Worm (Caenorhabditis elegans): Measurements from ENCODE around the gene gst-36.

Gene gst-36

DNA sequence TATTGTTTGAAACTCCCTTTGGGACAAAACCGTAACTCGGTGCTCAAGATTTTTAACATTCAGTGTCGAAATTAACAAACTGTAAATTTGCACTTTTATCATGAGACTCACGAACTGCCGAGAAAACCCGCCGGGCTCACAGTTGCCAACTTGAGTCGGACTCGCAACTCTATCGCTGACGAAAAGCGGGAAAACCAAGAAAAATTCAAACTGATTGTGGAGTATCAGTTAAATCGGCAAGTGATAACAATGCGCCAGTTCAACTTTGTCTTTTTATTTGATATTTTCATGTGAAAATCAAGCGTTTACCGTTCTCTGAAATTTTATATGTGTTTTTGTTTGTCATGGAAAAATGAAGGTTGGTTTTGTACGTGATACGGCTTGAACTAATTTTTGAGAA is 19.8 kb upstream of the gst-36 start:
- TF ChIP-seq ceh-31 (tag; optimal IDR thresholded peaks at IDR 0.05), result no peak
- no peak for TF ChIP-seq hlh-13 (GFP tag; optimal IDR thresholded peaks at IDR 0.05)
- no peak for TF ChIP-seq sox-4 (tag; optimal IDR thresholded peaks at IDR 0.05)
- no peak for TF ChIP-seq T23F11.4 (GFP tag; optimal IDR thresholded peaks at IDR 0.05)
- no peak for TF ChIP-seq C38D4.7 (GFP tag; optimal IDR thresholded peaks at IDR 0.05)
- TF ChIP-seq ceh-18 (tag; optimal IDR thresholded peaks at IDR 0.05), result no peak
- no peak for TF ChIP-seq pat-9 (tag; optimal IDR thresholded peaks at IDR 0.05)
- TF ChIP-seq ceh-19 (GFP tag; optimal IDR thresholded peaks at IDR 0.05), result no peak
- no peak for TF ChIP-seq tbx-2 (tag; optimal IDR thresholded peaks at IDR 0.05)
- TF ChIP-seq hlh-30 (tag; optimal IDR thresholded peaks at IDR 0.05; ENCODE audit: insufficient read depth), result no peak
- no peak for TF ChIP-seq hlh-8 (tag; optimal IDR thresholded peaks at IDR 0.05)
- no peak for TF ChIP-seq lim-6 (tag; optimal IDR thresholded peaks at IDR 0.05)
- TF ChIP-seq zip-5 (tag; optimal IDR thresholded peaks at IDR 0.05), result no peak
- TF ChIP-seq pha-2 (tag; optimal IDR thresholded peaks at IDR 0.05), result no peak
- TF ChIP-seq dmd-4 (tag; optimal IDR thresholded peaks at IDR 0.05; ENCODE audit: borderline replicate concordance), result no peak
- TF ChIP-seq ceh-30 (tag; optimal IDR thresholded peaks at IDR 0.05), result no peak
- TF ChIP-seq nhr-11 (tag; optimal IDR thresholded peaks at IDR 0.05), result no peak

DNA sequence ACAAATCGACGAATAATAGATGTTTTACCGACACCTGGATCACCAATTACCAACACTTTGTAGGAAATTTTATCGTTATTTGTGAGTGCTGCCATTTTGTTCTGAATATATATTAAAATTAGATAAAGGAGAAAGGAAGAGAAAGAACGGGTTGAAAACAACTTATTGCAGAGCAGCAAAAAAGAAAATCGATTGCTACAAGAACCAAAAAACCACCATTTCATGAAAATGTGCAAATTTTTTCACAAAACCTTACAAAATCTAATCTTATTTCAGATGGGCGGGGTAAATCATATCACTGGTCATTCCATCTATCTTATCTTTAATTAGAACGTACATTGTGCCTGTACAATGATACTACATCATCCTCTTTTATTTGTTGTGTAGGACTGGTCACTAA is 19.4 kb upstream of the gst-36 start, which contains the start of gene glo-1:
glo-1 (minus strand) TSS at position 101 of the 400 bp plus-strand sequence.
- no peak for TF ChIP-seq ceh-22 (tag; optimal IDR thresholded peaks at IDR 0.05)
- no peak for TF ChIP-seq ahr-1 (tag; optimal IDR thresholded peaks at IDR 0.05)
- TF ChIP-seq che-1 (tag; optimal IDR thresholded peaks at IDR 0.05), result no peak
- TF ChIP-seq ceh-30 (tag; optimal IDR thresholded peaks at IDR 0.05), result no peak
- no peak for TF ChIP-seq pros-1 (tag; optimal IDR thresholded peaks at IDR 0.05)
- no peak for TF ChIP-seq rnt-1 (tag; optimal IDR thresholded peaks at IDR 0.05)
- no peak for TF ChIP-seq C08G9.2 (tag; optimal IDR thresholded peaks at IDR 0.05)

DNA sequence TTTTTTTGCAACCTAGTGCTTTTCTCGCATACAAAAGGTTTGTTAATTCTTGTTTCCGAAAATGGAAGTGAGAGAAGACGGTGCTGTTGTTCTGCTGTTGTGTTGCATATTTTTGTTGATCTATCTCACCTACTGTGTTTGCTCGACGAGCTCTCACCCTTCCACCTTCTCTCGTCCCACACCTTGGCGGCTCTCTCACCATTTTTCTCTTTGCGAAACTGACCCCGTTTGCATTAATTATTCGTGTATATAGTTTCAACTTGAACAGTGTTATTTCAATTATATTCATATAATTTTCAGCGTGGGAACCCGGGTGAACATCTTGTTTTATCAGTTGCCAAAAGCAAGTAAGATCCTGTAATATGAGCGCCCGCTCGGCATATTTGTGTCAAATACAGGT is 14.4 kb upstream of the gst-36 start, which contains the start of gene R07B1.9:
R07B1.9 (plus strand) TSS at position 301 of the 400 bp plus-strand sequence.
- TF ChIP-seq sdc-2 (tag; optimal IDR thresholded peaks at IDR 0.05) (no peak), nhr-232 (tag; optimal IDR thresholded peaks at IDR 0.05) (no peak), unc-55 (GFP tag; optimal IDR thresholded peaks at IDR 0.05) (no peak), unc-86 (tag; optimal IDR thresholded peaks at IDR 0.05) (no peak), T23F11.4 (GFP tag; optimal IDR thresholded peaks at IDR 0.05) (no peak), odd-2 (tag; optimal IDR thresholded peaks at IDR 0.05) (no peak), unc-42 (tag; optimal IDR thresholded peaks at IDR 0.05) (no peak), ceh-22 (tag; optimal IDR thresholded peaks at IDR 0.05) (no peak), ceh-14 (tag; optimal IDR thresholded peaks at IDR 0.05) (no peak), dve-1 (tag; optimal IDR thresholded peaks at IDR 0.05) (no peak), F13H6.1 (tag; optimal IDR thresholded peaks at IDR 0.05) (no peak), ceh-2 (tag; optimal IDR thresholded peaks at IDR 0.05) (no peak), pha-2 (tag; optimal IDR thresholded peaks at IDR 0.05) (no peak), unc-3 (GFP tag; conservative IDR thresholded peaks at IDR 0.05) (no peak), unc-3 (tag; optimal IDR thresholded peaks at IDR 0.05) (no peak), nhr-11 (tag; optimal IDR thresholded peaks at IDR 0.05) (no peak), pat-9 (tag; optimal IDR thresholded peaks at IDR 0.05) (no peak), fkh-10 (GFP tag; optimal IDR thresholded peaks at IDR 0.05) (no peak)

DNA sequence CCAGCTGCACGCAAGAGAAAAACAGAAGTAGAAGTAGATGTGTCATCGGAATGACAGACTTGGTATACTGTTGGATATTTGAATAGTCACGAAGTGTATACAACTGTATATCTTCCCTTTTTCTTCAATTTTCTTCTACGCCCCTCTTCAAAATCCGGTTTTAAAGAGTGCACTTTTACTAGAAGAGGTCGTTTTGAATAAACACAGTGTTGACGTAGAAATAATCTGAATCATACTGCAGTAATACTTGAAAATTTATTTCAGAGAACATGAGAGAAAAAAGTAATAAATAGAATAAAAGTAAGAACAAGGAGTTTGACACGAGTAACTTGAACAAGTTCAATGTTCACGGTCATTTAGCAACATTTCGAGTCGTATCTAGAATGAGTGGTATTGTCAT is 9.8 kb upstream of the gst-36 start, which contains the start of gene R07B1.8:
R07B1.8 (minus strand) TSS at position 101 of the 400 bp plus-strand sequence.
- TF ChIP-seq rnt-1 (tag; optimal IDR thresholded peaks at IDR 0.05) (no peak), mec-3 (tag; optimal IDR thresholded peaks at IDR 0.05; ENCODE audit: borderline replicate concordance) (no peak), ttx-3 (tag; optimal IDR thresholded peaks at IDR 0.05) (no peak), eyg-1 (tag; optimal IDR thresholded peaks at IDR 0.05) (no peak), pax-1 (tag; optimal IDR thresholded peaks at IDR 0.05) (no peak), ama-1 (optimal IDR thresholded peaks at IDR 0.05) (no peak), madf-2 (tag; optimal IDR thresholded peaks at IDR 0.05) (no peak), pha-2 (tag; optimal IDR thresholded peaks at IDR 0.05) (no peak), F13H6.1 (tag; optimal IDR thresholded peaks at IDR 0.05) (no peak), ceh-6 (GFP tag; optimal IDR thresholded peaks at IDR 0.05) (no peak), ref-2 (tag; optimal IDR thresholded peaks at IDR 0.05) (no peak), ceh-30 (tag; optimal IDR thresholded peaks at IDR 0.05) (no peak), ceh-18 (tag; optimal IDR thresholded peaks at IDR 0.05) (no peak), nfya-1 (tag; optimal IDR thresholded peaks at IDR 0.05) (no peak), unc-42 (tag; optimal IDR thresholded peaks at IDR 0.05) (no peak), C08G9.2 (tag; optimal IDR thresholded peaks at IDR 0.05) (no peak), dmd-4 (tag; optimal IDR thresholded peaks at IDR 0.05; ENCODE audit: borderline replicate concordance) (no peak), ceh-14 (tag; optimal IDR thresholded peaks at IDR 0.05) (no peak), ahr-1 (tag; optimal IDR thresholded peaks at IDR 0.05) (no peak)

Measured in whole organism, late embryonic.